Fruit fly (Drosophila melanogaster) whole organism, embryonic: ENCODE data around the gene CG15725.

Experiments
- Asciz ChIP-seq: fragments of 200-800 bp; sonication (Bioruptor generic); optimal IDR thresholded peaks from 2 replicates; lab custom pipeline; 2017; ENCODE audit warnings: missing biosample characterization, mild to moderate bottlenecking, missing genetic modification characterization, missing genetic modification reagents
- B-H2 ChIP-seq: fragments of 200-800 bp; sonication (Bioruptor generic); optimal IDR thresholded peaks from 2 replicates; lab custom pipeline; 2018; ENCODE audit warnings: missing biosample characterization, mild to moderate bottlenecking, missing genetic modification characterization
- Bdp1 ChIP-seq: fragments of 200-800 bp; sonication (Bioruptor generic); optimal IDR thresholded peaks from 3 replicates; lab custom pipeline; 2016; ENCODE audit warnings: missing biosample characterization, missing genetic modification characterization
- CG10267 ChIP-seq: fragments of 200-800 bp; sonication (Bioruptor generic); optimal IDR thresholded peaks from 2 replicates; lab custom pipeline; 2018; ENCODE audit warnings: missing biosample characterization, mild to moderate bottlenecking, missing genetic modification characterization, moderate library complexity
- CG10431 ChIP-seq: fragments of 200-800 bp; sonication (Bioruptor generic); optimal IDR thresholded peaks from 3 replicates; lab custom pipeline; 2018; ENCODE audit warnings: missing biosample characterization, mild to moderate bottlenecking, missing genetic modification characterization
- CG14860 ChIP-seq: fragments of 200-800 bp; sonication (Bioruptor generic); IDR thresholded peaks from 3 replicates; pipeline ENCODE4 v1.3.6; 2022; ENCODE audit warnings: missing biosample characterization, missing genetic modification characterization; ENCODE audit not compliant: partially characterized antibody
- CG1603 ChIP-seq: fragments of 200-800 bp; sonication (Bioruptor generic); optimal IDR thresholded peaks from 2 replicates; lab custom pipeline; 2019; ENCODE audit warnings: missing biosample characterization, mild to moderate bottlenecking, missing genetic modification characterization, moderate library complexity
- CG17829 ChIP-seq: fragments of 200-800 bp; optimal IDR thresholded peaks from 2 replicates; lab custom pipeline; 2019; ENCODE audit warnings: missing biosample characterization, mild to moderate bottlenecking, missing genetic modification characterization, moderate library complexity
- CG17912 ChIP-seq: fragments of 200-800 bp; sonication (Bioruptor generic); optimal IDR thresholded peaks from 2 replicates; lab custom pipeline; 2018; ENCODE audit warnings: missing biosample characterization, mild to moderate bottlenecking, missing genetic modification characterization
- CG2202 ChIP-seq: fragments of 200-800 bp; sonication (Bioruptor generic); optimal IDR thresholded peaks from 2 replicates; lab custom pipeline; 2018; ENCODE audit warnings: missing biosample characterization, mild to moderate bottlenecking, missing genetic modification characterization
- CG30431 ChIP-seq: fragments of 200-800 bp; sonication (Bioruptor generic); optimal IDR thresholded peaks from 2 replicates; lab custom pipeline; 2017; ENCODE audit warnings: missing biosample characterization, missing genetic modification characterization
- CG32767 ChIP-seq: fragments of 200-800 bp; sonication (Bioruptor generic); IDR thresholded peaks from 2 replicates; pipeline ENCODE4 v1.3.6; 2022; ENCODE audit warnings: missing biosample characterization, missing genetic modification characterization
- CG34224 ChIP-seq: fragments of 200-800 bp; sonication (Bioruptor generic); IDR thresholded peaks from 3 replicates; pipeline ENCODE4 v1.3.6; 2022; ENCODE audit warnings: missing biosample characterization, missing genetic modification characterization; ENCODE audit not compliant: partially characterized antibody
- CG4820 ChIP-seq: fragments of 200-800 bp; sonication (Bioruptor generic); optimal IDR thresholded peaks from 3 replicates; lab custom pipeline; 2016; ENCODE audit warnings: missing biosample characterization, missing genetic modification characterization
- CG4854 ChIP-seq: fragments of 200-800 bp; sonication (Bioruptor generic); optimal IDR thresholded peaks from 2 replicates; lab custom pipeline; 2016; ENCODE audit warnings: missing biosample characterization, missing genetic modification characterization, inconsistent platforms
- CG6683 ChIP-seq: fragments of 200-800 bp; sonication (Bioruptor generic); optimal IDR thresholded peaks from 2 replicates; lab custom pipeline; 2017; ENCODE audit warnings: missing biosample characterization, mild to moderate bottlenecking, missing genetic modification characterization, missing genetic modification reagents
- CG7839 ChIP-seq: fragments of 200-800 bp; sonication (Bioruptor generic); optimal IDR thresholded peaks from 3 replicates; lab custom pipeline; 2018; ENCODE audit warnings: missing biosample characterization, mild to moderate bottlenecking, missing genetic modification characterization, moderate library complexity
- CG9609 ChIP-seq: fragments of 200-800 bp; sonication (Bioruptor generic); optimal IDR thresholded peaks from 3 replicates; lab custom pipeline; 2016; ENCODE audit warnings: missing biosample characterization, missing genetic modification characterization
- CG9817 ChIP-seq: fragments of 200-800 bp; sonication (Bioruptor generic); optimal IDR thresholded peaks from 2 replicates; lab custom pipeline; 2018; ENCODE audit warnings: missing biosample characterization, mild to moderate bottlenecking, missing genetic modification characterization, moderate library complexity
- Dek ChIP-seq: fragments of 200-800 bp; sonication (Bioruptor generic); optimal IDR thresholded peaks from 3 replicates; lab custom pipeline; 2019; ENCODE audit warnings: missing biosample characterization, mild to moderate bottlenecking, missing genetic modification characterization, moderate library complexity
- Dip2 ChIP-seq: fragments of 200-800 bp; sonication (Bioruptor generic); IDR thresholded peaks from 2 replicates; pipeline ENCODE4 v1.3.6; 2022; ENCODE audit warnings: missing biosample characterization, missing genetic modification characterization
- GATAe ChIP-seq: fragments of 200-800 bp; sonication (Bioruptor generic); conservative IDR thresholded peaks from 2 replicates; pipeline ENCODE4 v1.3.6; 2022; ENCODE audit warnings: missing biosample characterization, missing genetic modification characterization
- HLHmδ ChIP-seq: fragments of 200-800 bp; sonication (Bioruptor generic); optimal IDR thresholded peaks from 2 replicates; lab custom pipeline; 2018; ENCODE audit warnings: missing biosample characterization, mild to moderate bottlenecking, missing genetic modification characterization, moderate library complexity
- Hsf ChIP-seq: fragments of 200-800 bp; sonication (Bioruptor generic); optimal IDR thresholded peaks from 3 replicates; lab custom pipeline; 2016; ENCODE audit warnings: missing biosample characterization, missing genetic modification characterization
- Kr ChIP-seq: fragments of 200-800 bp; sonication (Bioruptor generic); optimal IDR thresholded peaks from 2 replicates; lab custom pipeline; 2017; ENCODE audit warnings: missing biosample characterization, mild to moderate bottlenecking, missing genetic modification characterization
- Poxn ChIP-seq: fragments of 200-800 bp; sonication (Bioruptor generic); IDR thresholded peaks from 2 replicates; pipeline ENCODE4 v1.3.6; 2022; ENCODE audit warnings: missing biosample characterization, missing genetic modification characterization
- Ravus ChIP-seq: fragments of 200-800 bp; sonication (Bioruptor generic); IDR thresholded peaks from 2 replicates; pipeline ENCODE4 v1.3.6; 2022; ENCODE audit warnings: missing biosample characterization, missing genetic modification characterization
- bigmax ChIP-seq: fragments of 200-800 bp; sonication (Bioruptor generic); optimal IDR thresholded peaks from 2 replicates; lab custom pipeline; 2018; ENCODE audit warnings: missing biosample characterization, mild to moderate bottlenecking, missing genetic modification characterization
- corto ChIP-seq: fragments of 200-800 bp; sonication (Bioruptor generic); optimal IDR thresholded peaks from 2 replicates; lab custom pipeline; 2016; ENCODE audit warnings: missing biosample characterization, mild to moderate bottlenecking, missing genetic modification characterization, moderate library complexity
- dan ChIP-seq: fragments of 200-800 bp; sonication (Bioruptor generic); IDR thresholded peaks from 2 replicates; pipeline ENCODE4 v1.3.6; 2022; ENCODE audit warnings: missing biosample characterization, missing genetic modification characterization
- dm ChIP-seq: fragments of 200-800 bp; sonication (Bioruptor generic); optimal IDR thresholded peaks from 3 replicates; lab custom pipeline; 2016; ENCODE audit warnings: missing biosample characterization, missing genetic modification characterization
- eyg ChIP-seq: fragments of 200-800 bp; sonication (Bioruptor generic); optimal IDR thresholded peaks from 3 replicates; lab custom pipeline; 2016; ENCODE audit warnings: missing biosample characterization, missing genetic modification characterization
- fd64A ChIP-seq: fragments of 200-800 bp; sonication (Bioruptor generic); optimal IDR thresholded peaks from 3 replicates; lab custom pipeline; 2018; ENCODE audit warnings: missing biosample characterization, mild to moderate bottlenecking, missing genetic modification characterization
- fd96Cb ChIP-seq: fragments of 200-800 bp; sonication (Bioruptor generic); optimal IDR thresholded peaks from 2 replicates; lab custom pipeline; 2018; ENCODE audit warnings: missing biosample characterization, mild to moderate bottlenecking, missing genetic modification characterization, moderate library complexity
- grn ChIP-seq: fragments of 200-800 bp; sonication (Bioruptor generic); optimal IDR thresholded peaks from 3 replicates; lab custom pipeline; 2017; ENCODE audit warnings: missing biosample characterization, missing genetic modification characterization
- hbn ChIP-seq: fragments of 200-800 bp; sonication (Bioruptor generic); IDR thresholded peaks from 2 replicates; pipeline ENCODE4 v1.3.6; 2022; ENCODE audit warnings: missing biosample characterization, missing genetic modification characterization; ENCODE audit not compliant: partially characterized antibody
- hkb ChIP-seq, 2 experiments: fragments of 200-800 bp in 1 of 2; fragments of >200 bp in 1 of 2; sonication (Bioruptor generic) in 1 of 2; IDR thresholded peaks in 1 of 2; optimal IDR thresholded peaks in 1 of 2; 2 replicates each; pipeline versions ENCODE4 v1.3.6 to Lab custom; 2017 to 2022; ENCODE audit warnings: missing biosample characterization in 1 of 2, missing genetic modification characterization in 1 of 2
- insv ChIP-seq, 2 experiments: fragments of 200-800 bp; sonication (Bioruptor generic); optimal IDR thresholded peaks; 3 replicates each; lab custom pipeline; 2016 to 2018; ENCODE audit warnings: missing biosample characterization in 2 of 2, missing genetic modification characterization in 2 of 2
- inv ChIP-seq: fragments of 200-800 bp; sonication (Bioruptor generic); IDR thresholded peaks from 2 replicates; pipeline ENCODE4 v1.3.6; 2022; ENCODE audit warnings: missing biosample characterization, missing genetic modification characterization; ENCODE audit not compliant: partially characterized antibody
- mirr ChIP-seq: fragments of 200-800 bp; sonication (Bioruptor generic); optimal IDR thresholded peaks from 3 replicates; lab custom pipeline; 2018; ENCODE audit warnings: missing biosample characterization, mild to moderate bottlenecking, missing genetic modification characterization
- pzg ChIP-seq: fragments of 200-800 bp; sonication (Bioruptor generic); optimal IDR thresholded peaks from 3 replicates; lab custom pipeline; 2018; ENCODE audit warnings: missing biosample characterization, mild to moderate bottlenecking, missing genetic modification characterization, moderate library complexity
- ranshi ChIP-seq: fragments of 200-800 bp; sonication (Bioruptor generic); IDR thresholded peaks from 2 replicates; pipeline ENCODE4 v1.3.6; 2022; ENCODE audit warnings: missing biosample characterization, missing genetic modification characterization
- ro ChIP-seq: fragments of 200-800 bp; sonication (Bioruptor generic); IDR thresholded peaks from 2 replicates; pipeline ENCODE4 v1.3.6; 2022; ENCODE audit warnings: missing biosample characterization, missing genetic modification characterization
- sens ChIP-seq: fragments of 200-800 bp; sonication (Bioruptor generic); peaks from one replicate; lab custom pipeline; 2016; ENCODE audit warnings: missing biosample characterization, missing genetic modification characterization
- sens-2 ChIP-seq: fragments of 200-800 bp; sonication (Bioruptor generic); IDR thresholded peaks from 2 replicates; pipeline ENCODE4 v1.3.6; 2022; ENCODE audit warnings: missing biosample characterization, missing genetic modification characterization
- sisA ChIP-seq: fragments of 200-800 bp; sonication (Bioruptor generic); IDR thresholded peaks from 2 replicates; pipeline ENCODE4 v1.3.6; 2022; ENCODE audit warnings: missing biosample characterization, missing genetic modification characterization
- sqz ChIP-seq: fragments of 200-800 bp; sonication (Bioruptor generic); optimal IDR thresholded peaks from 3 replicates; lab custom pipeline; 2018; ENCODE audit warnings: missing biosample characterization, mild to moderate bottlenecking, missing genetic modification characterization
- tup ChIP-seq: fragments of 200-800 bp; sonication (Bioruptor generic); optimal IDR thresholded peaks from 2 replicates; lab custom pipeline; 2016; ENCODE audit warnings: missing biosample characterization, mild to moderate bottlenecking, missing genetic modification characterization, moderate library complexity
- tx ChIP-seq: fragments of 200-800 bp; sonication (Bioruptor generic); optimal IDR thresholded peaks from 2 replicates; lab custom pipeline; 2016; ENCODE audit warnings: missing biosample characterization, missing genetic modification characterization
- usp ChIP-seq: fragments of >200 bp; optimal IDR thresholded peaks from 2 replicates; lab custom pipeline; 2017; ENCODE audit warnings: missing biosample characterization, missing genetic modification characterization
- z ChIP-seq: fragments of 200-800 bp; sonication (Bioruptor generic); IDR thresholded peaks from 3 replicates; pipeline ENCODE4 v1.3.6; 2022; ENCODE audit warnings: missing biosample characterization, missing genetic modification characterization
- zfh2 ChIP-seq: fragments of 200-800 bp; sonication (Bioruptor generic); optimal IDR thresholded peaks from 2 replicates; lab custom pipeline; 2016; ENCODE audit warnings: missing biosample characterization, missing genetic modification characterization

CG15725 gene

dm6 chrX:12756374-12756721 is 50.7 kb downstream of the CG15725 start (continued):
- TF ChIP-seq hkb (optimal IDR thresholded peaks at IDR 0.05; lab: Kevin White, UChicago) (no peak), hkb (GFP tag; IDR thresholded peaks at IDR 0.05; lab: Robert Waterston, UW) (no peak), CG10431 (no peak), eyg (GFP tag; lab: Kevin White, UChicago) (no peak), Ravus (GFP tag; lab: Robert Waterston, UW) (no peak), sisA (GFP tag; lab: Robert Waterston, UW) (no peak), CG9817 (tag; lab: Kevin White, UChicago) (no peak), CG34224 (no peak), Kr (GFP tag; lab: Kevin White, UChicago) (no peak), Bdp1 (GFP tag; lab: Kevin White, UChicago) (no peak), CG14860 (GFP tag; lab: Robert Waterston, UW) (no peak), CG4854 (GFP tag; lab: Kevin White, UChicago) (no peak), z (GFP tag; lab: Robert Waterston, UW) (no peak), fd96Cb (tag; lab: Kevin White, UChicago) (no peak), ro (GFP tag; lab: Robert Waterston, UW) (no peak), GATAe (GFP tag; lab: Robert Waterston, UW) (no peak), Hsf (GFP tag; lab: Kevin White, UChicago) (no peak), CG2202 (no peak), dan (GFP tag; lab: Robert Waterston, UW) (no peak), tup (GFP tag; lab: Kevin White, UChicago) (no peak), CG17912 (no peak), fd64A (GFP tag; lab: Kevin White, UChicago) (peak; percentile 5), tx (no peak), zfh2 (GFP tag; lab: Kevin White, UChicago) (no peak), grn (GFP tag; lab: Kevin White, UChicago) (no peak), sens-2 (GFP tag; lab: Robert Waterston, UW) (no peak), Dek (tag; lab: Kevin White, UChicago) (no peak), HLHmδ (no peak), CG6683 (no peak), mirr (GFP tag; lab: Kevin White, UChicago) (peak; percentile 92), dm (GFP tag; lab: Kevin White, UChicago) (no peak), Poxn (GFP tag; lab: Robert Waterston, UW) (no peak), CG1603 (tag; lab: Kevin White, UChicago) (peak; percentile 0), inv (GFP tag; lab: Robert Waterston, UW) (peak; percentile 24; the same call in 1 of the 2 replicates), hbn (GFP tag; lab: Robert Waterston, UW) (no peak), sqz (GFP tag; lab: Kevin White, UChicago) (no peak), CG32767 (GFP tag; lab: Robert Waterston, UW) (no peak), CG30431 (GFP tag; lab: Kevin White, UChicago) (no peak), insv (GFP tag; optimal IDR thresholded peaks at IDR 0.05; lab: Kevin White, UChicago) (no peak), B-H2 (GFP tag; lab: Kevin White, UChicago) (peak; percentile 58), corto (no peak), CG7839 (tag; lab: Kevin White, UChicago) (no peak), Dip2 (GFP tag; lab: Robert Waterston, UW) (no peak), sens (GFP tag; lab: Kevin White, UChicago) (peak; percentile 18), CG9609 (no peak), CG10267 (no peak), CG17829 (no peak), bigmax (GFP tag; lab: Kevin White, UChicago) (no peak), pzg (GFP tag; lab: Kevin White, UChicago) (no peak), ranshi (GFP tag; lab: Robert Waterston, UW) (no peak), usp (GFP tag; lab: Kevin White, UChicago) (no peak), CG4820 (no peak), Asciz (no peak)
